Worm (Caenorhabditis elegans) whole organism, mixed stage, embryonic: ENCODE measurements around the gene rbf-1.

Experiments used
- flh-1 ChIP-seq: fragments of 200-800 bp; sonication (Bioruptor generic); optimal IDR thresholded peaks from 2 replicates; lab custom pipeline; 2018; ENCODE audit warnings: mild to moderate bottlenecking, missing genetic modification characterization, moderate library complexity, missing compliant biosample characterization
- ham-2 ChIP-seq: fragments of 200-800 bp; sonication (Bioruptor generic); optimal IDR thresholded peaks from 2 replicates; lab custom pipeline; 2018; ENCODE audit warnings: mild to moderate bottlenecking, missing genetic modification characterization, missing compliant biosample characterization
- hlh-1 ChIP-seq: fragments of 150-350 bp; optimal IDR thresholded peaks from 2 replicates; lab custom pipeline; 2014; ENCODE audit warnings: missing biosample characterization, missing genetic modification reagents, missing genetic modification characterization
- mab-5 ChIP-seq: fragments of 150-350 bp; optimal IDR thresholded peaks from 2 replicates; lab custom pipeline; 2014; ENCODE audit warnings: missing biosample characterization, missing genetic modification characterization
- nhr-28 ChIP-seq: fragments of 150-350 bp; optimal IDR thresholded peaks from 2 replicates; lab custom pipeline; 2014; ENCODE audit warnings: missing biosample characterization, missing genetic modification characterization
- nhr-76 ChIP-seq: sonication (generic microtip); optimal IDR thresholded peaks from 2 replicates; lab custom pipeline; 2017; ENCODE audit warnings: missing biosample characterization, missing genetic modification characterization
- sem-2 ChIP-seq: fragments of 200-800 bp; sonication (Bioruptor generic); optimal IDR thresholded peaks from 2 replicates; lab custom pipeline; 2018; ENCODE audit warnings: mild to moderate bottlenecking, missing genetic modification characterization, missing compliant biosample characterization
- sptf-1 ChIP-seq: sonication (generic microtip); optimal IDR thresholded peaks from 2 replicates; lab custom pipeline; 2017; ENCODE audit warnings: mild to moderate bottlenecking, missing genetic modification characterization, moderate library complexity, missing compliant biosample characterization
- ztf-11 ChIP-seq: fragments of 150-350 bp; optimal IDR thresholded peaks from 2 replicates; lab custom pipeline; 2014; ENCODE audit warnings: missing biosample characterization, missing genetic modification characterization

DNA sequence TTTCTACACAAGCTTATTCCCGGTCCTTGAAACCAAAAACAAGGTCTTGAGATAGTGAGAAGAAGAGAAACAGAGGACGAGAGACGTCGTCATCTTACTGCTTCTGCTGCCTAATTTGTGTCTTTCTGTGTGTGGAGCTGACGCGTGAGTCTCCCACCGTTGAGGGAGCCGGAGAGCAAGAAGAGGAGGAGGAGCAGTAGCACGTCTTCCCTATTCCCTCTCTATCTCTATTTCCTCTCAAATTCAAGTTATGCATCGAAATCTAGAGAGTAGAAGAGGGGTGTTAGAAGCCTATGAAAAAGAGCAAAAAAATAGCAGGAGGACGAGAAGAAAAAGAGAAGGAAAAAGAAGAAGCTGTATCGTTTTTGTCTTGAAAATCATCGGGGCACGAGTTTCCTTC, 19.6 kb downstream of the rbf-1 start:
- no peak for TF ChIP-seq sem-2
- TF ChIP-seq flh-1 (GFP tag; lab: Kevin White, UChicago): no peak
- no peak for TF ChIP-seq hlh-1
- TF ChIP-seq nhr-28: no peak
- no peak for TF ChIP-seq sptf-1 (tag; lab: Kevin White, UChicago)
- no peak for TF ChIP-seq mab-5 (tag; lab: Kevin White, UChicago)
- TF ChIP-seq nhr-76: no peak
- TF ChIP-seq ztf-11 (tag; lab: Kevin White, UChicago): no peak
- no peak for TF ChIP-seq ham-2 (GFP tag; lab: Kevin White, UChicago)
